Fruit fly (Drosophila melanogaster) whole organism, larva: ENCODE results near the gene Snx21.

Experiments used
- noc ChIP-seq: fragments of 200-800 bp; sonication (Bioruptor generic); optimal IDR thresholded peaks from 3 replicates; lab custom pipeline; 2019; ENCODE audit warnings: missing biosample characterization, mild to moderate bottlenecking, missing genetic modification characterization, moderate library complexity

Snx21 gene

DNA sequence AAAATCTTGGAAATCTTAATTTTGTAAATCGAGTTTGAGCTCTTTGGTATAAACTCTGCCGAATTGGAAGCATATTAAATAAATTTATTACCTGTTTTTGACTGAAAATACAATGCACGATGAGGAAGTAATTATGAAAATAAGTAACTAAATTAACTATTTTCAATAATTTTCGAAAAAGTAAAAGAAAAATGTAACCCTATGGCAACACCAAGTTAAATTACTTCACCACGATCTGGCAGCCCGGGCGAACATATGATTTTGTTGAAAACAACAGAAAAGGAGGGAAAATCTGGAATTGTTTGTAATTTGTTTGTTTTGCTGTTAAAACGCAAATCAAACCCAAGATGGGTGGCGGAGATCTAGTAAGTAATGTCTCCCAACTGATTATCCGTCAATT is 20.6 kb downstream of the Snx21 start, which contains the start of the genes CG9961 and Cwc25:
CG9961 (minus strand) TSS at position 83 of the 400 bp plus-strand sequence.
Cwc25 (plus strand) TSS at position 247 of the 400 bp plus-strand sequence.
- TF ChIP-seq noc, result no peak

DNA sequence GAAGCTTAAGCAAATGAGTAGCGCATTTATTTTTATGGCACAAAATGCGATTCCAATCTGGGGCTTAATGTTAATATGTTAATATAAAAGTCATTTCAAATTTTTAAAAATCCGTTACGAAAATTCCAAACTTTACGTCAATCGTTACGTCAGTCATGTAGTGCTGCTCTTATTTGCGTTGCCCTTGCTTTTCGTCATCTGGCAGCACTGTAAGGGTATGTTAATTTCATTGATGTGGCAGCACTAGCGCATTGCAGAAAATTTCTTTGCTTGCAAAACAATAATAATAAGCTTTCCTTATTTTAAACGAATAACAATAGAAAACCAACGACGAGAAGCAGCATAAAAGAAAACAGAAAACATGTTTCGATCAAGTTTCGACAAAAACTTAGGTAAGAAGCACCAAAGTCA is 25.6 kb downstream of the Snx21 start, which contains the start of gene Hrs:
Hrs (plus strand) TSS at position 167 of the 411 bp plus-strand sequence.
- TF ChIP-seq noc, result no peak

DNA sequence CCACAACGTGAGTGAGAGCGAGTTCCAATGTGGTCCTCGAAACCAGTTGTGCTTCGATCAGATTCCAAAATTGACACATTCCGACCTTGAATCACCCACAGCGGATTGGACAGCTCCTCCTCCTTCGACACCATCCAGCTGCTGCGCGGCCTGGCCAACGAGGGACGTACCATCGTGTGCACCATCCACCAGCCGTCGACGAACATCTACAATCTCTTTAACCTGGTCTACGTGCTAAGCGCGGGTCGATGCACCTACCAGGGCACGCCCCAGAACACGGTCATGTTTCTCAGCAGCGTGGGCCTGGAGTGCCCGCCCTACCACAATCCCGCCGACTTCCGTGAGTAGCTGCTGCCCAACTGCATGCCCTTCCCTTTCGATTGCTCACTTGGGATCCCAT is 27.9 kb downstream of the Snx21 start:
- no peak for TF ChIP-seq noc

DNA sequence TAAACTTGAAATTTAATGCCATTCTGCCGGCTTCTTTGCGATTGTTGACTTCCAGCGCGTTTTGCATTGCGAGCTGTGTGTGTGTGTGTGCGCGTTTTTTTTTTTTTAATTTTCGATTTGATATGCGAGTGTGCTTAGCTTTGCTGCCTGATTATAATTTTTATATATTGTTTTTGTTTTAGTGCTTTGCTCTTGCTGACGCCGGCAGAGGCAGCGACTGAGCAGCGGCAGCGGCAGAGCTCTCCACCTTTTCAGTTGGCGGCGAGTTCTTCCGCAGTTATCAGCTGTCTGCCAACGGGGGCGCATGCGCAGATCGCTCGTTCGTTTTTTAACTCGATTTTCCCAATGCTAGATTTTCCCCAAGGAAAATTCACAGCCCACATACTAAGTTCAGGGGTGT is 29.9 kb downstream of the Snx21 start:
- no peak for TF ChIP-seq noc

DNA sequence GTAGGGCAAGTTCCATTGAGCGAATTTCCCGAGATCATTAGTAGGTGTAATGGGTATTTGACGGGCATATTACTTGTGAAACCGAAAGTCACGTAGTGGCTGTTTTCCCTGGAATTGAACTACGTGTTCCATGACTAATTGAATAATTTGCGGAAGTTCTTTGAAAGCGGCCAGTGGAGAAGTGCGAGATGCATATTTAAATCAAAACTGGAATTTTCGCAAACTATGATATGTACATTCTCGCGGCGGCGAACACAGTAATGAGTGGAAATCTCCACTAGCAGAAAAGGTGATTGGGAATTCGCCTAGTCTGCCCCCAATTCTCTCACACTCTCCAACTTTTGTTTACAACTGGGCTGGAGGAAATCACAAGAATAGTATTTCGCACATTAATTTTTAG is 30.5 kb downstream of the Snx21 start:
- no peak for TF ChIP-seq noc

DNA sequence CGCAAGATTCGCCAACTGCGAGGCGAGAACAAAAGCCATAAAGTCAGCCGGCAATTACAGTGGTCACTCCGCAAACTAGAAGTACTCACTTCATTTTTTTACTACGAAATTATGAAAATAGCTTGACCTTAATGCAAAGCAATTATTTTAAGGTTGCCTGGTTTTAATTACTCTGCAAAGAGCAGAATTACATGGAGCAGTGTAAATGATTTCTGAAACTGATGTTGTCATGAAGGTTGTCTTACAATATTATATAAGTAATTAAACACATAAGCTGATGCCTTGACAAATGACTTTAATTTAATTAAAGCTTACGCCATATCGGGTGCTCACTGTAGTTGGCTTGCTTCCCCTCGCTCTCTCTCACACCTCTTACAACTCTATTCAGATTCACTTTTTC is 31.2 kb downstream of the Snx21 start:
- peak; percentile 90 for TF ChIP-seq noc

DNA sequence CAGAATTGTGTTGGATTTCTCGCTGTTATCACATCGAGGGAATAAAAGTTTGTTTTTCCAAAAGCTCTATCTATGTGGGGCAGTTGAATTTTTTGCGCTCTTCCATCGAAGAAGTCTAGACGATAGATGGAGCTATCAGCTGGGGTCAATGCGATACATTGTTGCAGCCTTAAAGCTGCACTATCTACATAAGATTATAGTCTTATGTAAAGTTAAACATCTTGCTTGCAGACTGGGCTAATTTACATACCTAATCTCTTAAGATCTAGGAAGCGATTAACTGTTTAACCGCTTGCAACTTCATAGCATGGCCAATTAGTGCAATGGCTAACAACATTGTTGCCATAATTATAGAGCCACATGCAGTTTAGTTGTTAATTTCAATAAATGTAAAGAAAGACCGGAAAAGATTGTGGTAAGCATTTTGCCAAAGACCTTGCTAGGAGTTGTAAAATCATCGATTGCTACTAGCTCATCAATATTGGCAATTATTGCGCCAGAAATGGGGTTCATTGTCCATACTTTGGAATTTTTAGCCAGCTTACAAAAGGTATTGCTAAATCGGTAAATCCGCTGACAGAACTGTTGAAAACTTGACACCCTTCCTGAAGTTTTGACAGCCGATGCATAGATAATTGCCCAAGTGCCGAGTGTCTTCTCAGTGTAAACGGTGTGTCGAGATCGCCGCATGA is 33.2 kb downstream of the Snx21 start:
- TF ChIP-seq noc, result no peak

DNA sequence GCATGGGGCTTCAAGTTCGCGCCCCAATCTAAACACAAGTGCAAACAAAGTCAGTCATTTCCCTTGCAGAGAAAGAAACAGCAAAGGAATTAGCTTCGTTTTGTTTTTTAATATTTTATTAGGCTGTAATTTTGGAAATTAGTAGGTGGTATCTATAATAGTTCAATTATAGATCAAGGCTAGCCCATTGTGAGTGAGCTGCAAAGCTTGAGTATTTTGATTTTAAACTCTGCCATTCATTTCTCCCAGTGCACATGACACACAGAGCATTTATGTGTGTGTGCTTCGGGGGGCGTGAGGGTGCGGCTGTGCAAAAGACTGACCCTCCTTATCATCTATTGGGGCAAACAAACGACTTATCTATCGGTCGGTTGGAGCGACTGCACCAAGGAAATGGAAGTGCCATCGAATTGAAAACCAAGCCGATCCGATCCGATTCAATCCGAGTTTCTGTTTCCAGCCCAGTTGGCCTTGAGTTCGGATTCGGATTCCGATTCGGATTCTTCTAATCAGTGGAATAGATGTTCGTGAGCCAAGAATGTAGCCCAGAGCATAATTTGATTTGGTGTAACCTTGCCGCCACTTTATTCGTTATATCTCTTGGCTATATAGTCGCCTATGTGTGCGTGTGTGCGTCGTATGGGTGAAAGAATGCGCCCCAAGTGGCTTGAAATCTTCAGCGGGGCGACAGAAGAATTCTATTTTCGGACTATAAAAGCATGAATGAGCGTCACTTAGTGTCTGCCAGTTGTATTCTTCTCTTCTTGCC is 33.9 kb downstream of the Snx21 start:
- no peak for TF ChIP-seq noc

DNA sequence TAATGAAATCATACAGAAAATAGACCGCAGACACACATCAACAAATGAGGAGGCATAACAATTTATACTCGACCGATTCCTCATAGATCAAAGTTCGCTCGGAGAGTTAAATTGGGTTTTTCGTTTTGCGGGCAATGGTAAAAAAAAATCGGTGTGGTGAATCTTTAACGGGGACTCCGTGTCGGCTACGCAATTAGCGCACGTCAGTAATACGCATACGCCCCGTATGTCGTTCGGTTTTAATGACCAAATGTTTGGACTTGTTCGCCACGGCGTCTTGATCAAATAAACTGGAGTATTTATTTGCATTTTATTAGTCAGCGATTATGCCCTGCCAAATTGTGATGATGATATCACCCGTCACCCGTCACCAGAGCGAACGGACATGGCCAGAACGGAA is 34.7 kb downstream of the Snx21 start:
- no peak for TF ChIP-seq noc

DNA sequence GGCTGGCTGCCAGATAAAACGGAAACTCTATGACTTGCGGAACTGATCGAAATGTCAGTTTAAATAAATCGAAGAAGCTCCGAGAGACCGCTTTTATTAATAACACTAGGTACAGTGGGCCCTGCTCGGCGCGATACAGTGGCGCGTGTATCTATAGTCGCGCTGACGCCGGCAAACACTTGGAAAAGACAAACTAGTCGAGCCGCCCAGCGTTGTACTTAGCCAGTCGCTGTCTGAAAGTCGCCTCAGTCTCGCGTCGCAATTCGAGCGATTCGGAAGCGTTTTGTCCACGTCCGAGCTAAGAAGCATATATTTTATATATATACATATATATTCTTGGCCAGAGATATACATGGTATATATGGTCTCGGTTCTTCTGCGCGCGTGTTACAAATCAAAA is 35.6 kb downstream of the Snx21 start:
- TF ChIP-seq noc, result no peak

DNA sequence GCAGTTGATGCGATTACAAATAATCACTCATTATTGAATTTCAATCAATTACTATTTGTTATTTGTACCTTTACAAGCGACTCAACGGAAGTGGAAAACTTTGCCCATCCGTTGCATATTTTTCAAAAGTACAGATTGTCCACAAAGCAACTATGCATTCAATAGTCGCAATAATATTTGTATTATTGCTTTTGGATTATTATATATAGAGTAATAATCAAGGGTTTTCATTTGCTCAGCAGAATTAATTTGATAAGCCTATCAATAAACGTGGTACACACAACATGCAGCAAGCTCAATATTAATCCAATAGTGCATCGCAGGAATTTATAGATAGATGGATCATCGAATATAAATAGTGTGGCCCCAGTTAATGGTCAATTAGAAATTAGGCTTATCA is 36.9 kb downstream of the Snx21 start:
- TF ChIP-seq noc, result no peak

DNA sequence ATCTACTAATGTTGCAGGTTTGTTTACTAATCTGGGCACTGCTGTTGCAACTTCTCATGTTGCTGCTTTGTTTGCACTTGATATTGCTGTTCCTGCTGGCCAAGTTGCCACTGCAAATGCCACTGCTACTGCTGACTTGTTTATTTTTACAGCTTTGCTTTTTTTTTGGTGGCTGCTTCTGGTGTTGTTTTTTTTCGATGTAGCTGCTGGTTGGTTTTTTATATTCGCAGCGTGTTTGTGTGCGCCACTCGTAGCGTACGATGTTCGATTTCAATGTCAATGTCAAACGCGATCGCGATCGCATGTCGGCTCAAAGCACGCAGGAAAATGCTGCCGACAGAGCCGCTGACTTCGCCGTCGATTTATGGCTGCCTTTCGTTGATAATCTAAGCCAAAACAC is 37.7 kb downstream of the Snx21 start:
- no peak for TF ChIP-seq noc

DNA sequence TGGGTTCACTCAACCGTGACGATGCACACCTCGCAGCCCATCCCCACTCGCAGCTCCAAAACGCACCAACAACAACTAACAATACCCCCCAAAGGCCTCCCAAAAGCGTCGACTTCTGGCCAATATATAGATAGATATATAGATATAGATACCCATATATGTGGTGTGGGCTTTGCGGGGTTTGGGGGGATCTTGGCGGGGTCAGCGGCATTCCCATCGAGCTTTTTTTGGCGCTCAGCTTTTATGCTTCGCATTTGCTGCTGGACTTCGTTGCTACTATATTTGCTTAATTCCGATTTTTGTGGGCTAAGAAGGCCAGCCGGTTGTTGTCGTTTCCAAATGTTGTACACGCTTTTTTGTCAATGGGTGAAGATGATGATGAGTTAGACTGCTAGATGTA is 38.1 kb downstream of the Snx21 start:
- TF ChIP-seq noc, result no peak

DNA sequence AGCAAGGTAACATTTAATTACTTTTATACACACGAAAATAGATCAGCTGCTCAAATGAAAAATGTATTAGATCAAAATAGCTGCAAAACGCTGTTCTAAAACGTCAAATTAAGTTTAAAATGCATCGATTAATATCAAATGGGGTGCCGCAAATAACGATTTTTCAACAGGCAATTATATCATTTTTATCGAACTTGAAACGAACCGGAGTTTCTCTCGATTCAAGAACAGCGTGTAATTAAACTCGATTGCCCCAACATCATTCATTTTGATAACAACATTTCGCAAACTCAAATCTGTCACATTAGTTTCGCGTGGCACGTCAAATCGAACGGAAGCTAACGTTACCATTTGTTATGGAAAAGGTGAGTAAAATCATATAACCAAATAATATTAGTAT is 40.1 kb downstream of the Snx21 start, which contains the start of gene CG31689:
CG31689 (plus strand) TSS at position 301 of the 400 bp plus-strand sequence.
- TF ChIP-seq noc, result no peak

DNA sequence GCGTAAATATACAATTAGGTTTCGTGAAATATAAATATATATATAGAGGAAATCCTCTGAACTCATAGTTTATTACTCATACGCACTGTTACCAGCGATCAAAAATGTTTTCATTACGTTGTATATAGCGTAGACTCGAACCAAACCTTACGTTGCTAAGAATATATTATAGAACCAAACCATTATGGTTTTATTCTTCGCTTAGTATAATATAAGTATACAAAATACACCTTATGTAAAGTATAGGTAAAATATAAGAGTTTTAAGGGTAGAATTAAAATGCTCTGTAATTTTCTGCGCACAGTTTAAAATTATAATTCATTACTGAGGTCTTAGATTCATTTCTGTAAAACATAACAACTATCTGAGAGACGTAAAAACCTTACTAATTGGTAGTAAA is 41.0 kb downstream of the Snx21 start:
- TF ChIP-seq noc, result no peak

DNA sequence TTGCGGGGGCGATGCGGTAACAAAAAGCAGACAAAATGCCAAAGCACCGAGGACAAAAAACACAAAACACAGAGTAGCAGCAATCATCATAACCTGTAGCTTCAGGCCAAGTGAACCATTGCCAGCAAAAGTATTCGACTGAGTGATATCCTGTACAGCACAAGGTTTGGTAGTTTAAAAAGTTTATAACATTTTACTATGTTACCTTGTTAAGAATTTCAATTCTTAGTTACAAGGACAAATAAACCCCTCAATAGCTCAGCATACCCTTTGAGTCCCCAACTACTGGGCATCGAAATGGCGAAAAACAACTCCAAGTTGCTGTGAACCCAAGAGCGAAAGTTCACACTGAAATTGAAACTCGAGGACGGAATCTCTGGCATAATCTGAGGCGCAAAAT is 42.4 kb downstream of the Snx21 start:
- no peak for TF ChIP-seq noc

DNA sequence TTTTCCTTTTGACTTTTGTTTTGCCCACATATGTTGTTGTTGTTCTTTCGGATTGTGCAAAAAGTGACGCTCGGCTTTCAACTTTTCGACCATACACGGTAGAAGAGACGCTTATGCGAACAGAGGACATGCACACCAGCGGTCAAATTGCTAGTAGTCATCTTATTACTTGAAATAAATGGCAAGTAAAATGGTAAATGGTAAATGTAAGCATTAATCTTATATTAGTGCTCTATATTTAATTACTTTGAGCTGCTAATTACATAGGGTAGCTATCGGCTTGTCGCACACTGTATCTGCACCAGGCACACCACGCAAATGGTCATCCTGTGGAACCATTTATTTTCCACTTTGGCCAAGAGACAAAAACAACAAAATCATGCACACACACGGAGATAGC is 44.1 kb downstream of the Snx21 start:
- no peak for TF ChIP-seq noc

DNA sequence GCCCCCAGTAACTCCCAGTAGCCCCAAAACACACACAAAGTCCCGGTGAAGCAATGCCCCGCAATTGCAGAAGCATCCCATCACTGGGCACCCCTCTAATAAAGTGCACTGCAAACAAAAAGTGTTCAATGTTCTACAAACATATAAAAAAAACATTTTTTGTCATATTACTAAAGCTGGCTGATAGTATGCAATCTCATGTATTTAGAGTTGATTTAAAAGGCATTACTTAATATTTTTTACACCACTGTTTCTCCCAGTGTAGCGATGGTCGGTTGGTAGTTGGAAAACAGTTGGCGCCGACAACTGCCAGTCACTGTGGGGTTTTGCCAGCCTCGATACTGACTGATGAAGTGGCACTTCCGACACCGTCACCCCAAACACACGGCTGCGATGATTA is 45.1 kb downstream of the Snx21 start:
- TF ChIP-seq noc, result no peak
